Worm (Caenorhabditis elegans) whole organism, L4 larva: ENCODE data around the gene math-37.

ENCODE experiments used
- F10B5.3 ChIP-seq: sonication (generic microtip); optimal IDR thresholded peaks from 2 replicates; lab custom pipeline; 2016; ENCODE audit warnings: mild to moderate bottlenecking, missing genetic modification characterization, missing compliant biosample characterization
- daf-19 ChIP-seq: fragments of 200-800 bp; sonication (Bioruptor generic); conservative IDR thresholded peaks from 2 replicates; pipeline ENCODE4 v1.3.6; 2022; ENCODE audit warnings: missing genetic modification characterization, missing compliant biosample characterization
- egl-43 ChIP-seq: fragments of 200-800 bp; sonication (Bioruptor generic); IDR thresholded peaks from 2 replicates; pipeline ENCODE4 v1.3.6; 2022; ENCODE audit warnings: missing genetic modification reagents, missing genetic modification characterization, missing compliant biosample characterization
- fkh-10 ChIP-seq: fragments of 150-350 bp; optimal IDR thresholded peaks from 2 replicates; lab custom pipeline; 2014; ENCODE audit warnings: missing biosample characterization, missing genetic modification reagents, missing genetic modification characterization
- hlh-30 ChIP-seq: sonication (generic microtip); optimal IDR thresholded peaks from 2 replicates; lab custom pipeline; 2017; ENCODE audit warnings: antibody characterized with exemption, mild to moderate bottlenecking, missing genetic modification characterization, missing compliant biosample characterization; ENCODE audit not compliant: insufficient read depth
- mdt-29 ChIP-seq: fragments of 200-800 bp; sonication (Bioruptor generic); IDR thresholded peaks from 2 replicates; pipeline ENCODE4 v1.3.6; 2022; ENCODE audit warnings: missing genetic modification reagents, missing genetic modification characterization, missing compliant biosample characterization
- nhr-237 ChIP-seq: sonication (generic microtip); optimal IDR thresholded peaks from 2 replicates; lab custom pipeline; 2017; ENCODE audit warnings: missing biosample characterization, missing genetic modification characterization
- nhr-25 ChIP-seq: sonication (generic microtip); optimal IDR thresholded peaks from 2 replicates; lab custom pipeline; 2017; ENCODE audit warnings: missing genetic modification characterization, mild to moderate bottlenecking, missing compliant biosample characterization, antibody characterized with exemption, moderate library complexity, borderline replicate concordance; ENCODE audit not compliant: insufficient read depth
- unc-39 ChIP-seq: sonication (generic microtip); optimal IDR thresholded peaks from 2 replicates; lab custom pipeline; 2017; ENCODE audit warnings: missing biosample characterization, missing genetic modification characterization

- no peak for TF ChIP-seq mdt-29 (GFP tag; lab: Robert Waterston, UW)
- no peak for TF ChIP-seq fkh-10 (GFP tag; lab: Kevin White, UChicago)
- TF ChIP-seq nhr-237 (tag; lab: Kevin White, UChicago): no peak
- no peak for TF ChIP-seq daf-19 (GFP tag; lab: Robert Waterston, UW)
- no peak for TF ChIP-seq F10B5.3 (tag; lab: Kevin White, UChicago)
- TF ChIP-seq unc-39 (tag; lab: Kevin White, UChicago): no peak
- TF ChIP-seq hlh-30 (tag; lab: Kevin White, UChicago): no peak
- no peak for TF ChIP-seq egl-43 (GFP tag; lab: Robert Waterston, UW)
- TF ChIP-seq nhr-25 (tag; lab: Kevin White, UChicago): no peak
Observed at ce11 chrII:2170085-2170484, 48.1 kb upstream of the math-37 start, which contains the start of gene C33C12.12.
